Worm (Caenorhabditis elegans) whole organism, young adult: ENCODE results near the gene C09B8.4.

Source experiments
- F49E8.2 ChIP-seq: sonication (generic microtip); optimal IDR thresholded peaks from 3 replicates; lab custom pipeline; 2017; ENCODE audit warnings: missing genetic modification characterization, mild to moderate bottlenecking, missing compliant biosample characterization, antibody characterized with exemption, moderate library complexity; ENCODE audit not compliant: insufficient read depth
- tbx-9 ChIP-seq: sonication (generic microtip); optimal IDR thresholded peaks from 2 replicates; lab custom pipeline; 2016; ENCODE audit warnings: borderline replicate concordance, missing genetic modification characterization, inconsistent platforms, missing compliant biosample characterization

DNA sequence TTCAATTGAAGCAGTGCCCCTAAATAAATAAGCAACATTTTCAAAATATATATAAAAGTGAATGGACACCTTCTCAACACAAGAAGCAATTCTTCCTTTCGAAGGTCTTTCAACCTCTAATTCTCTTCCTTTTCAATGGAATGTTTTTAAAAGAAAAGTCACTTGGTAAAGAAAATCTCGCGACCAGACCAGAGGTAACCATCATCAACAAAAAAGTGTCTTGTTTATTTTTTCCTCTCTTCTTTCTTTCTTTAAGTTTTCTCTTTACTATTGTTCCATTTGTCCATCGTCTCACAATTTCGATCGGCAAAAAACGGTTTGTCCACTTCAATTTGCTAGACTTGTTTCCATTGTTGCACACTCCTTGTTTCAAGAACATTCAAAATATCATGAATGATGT lies 4.6 kb downstream of the C09B8.4 start, which contains the start of gene C09B8.8:
- TF ChIP-seq F49E8.2 (tag; lab: Kevin White, UChicago), result no peak
- no peak for TF ChIP-seq tbx-9 (tag; lab: Kevin White, UChicago)
